1 fruit fly cellular context compared by ENCODE assay signal in the genomic region with DNA sequence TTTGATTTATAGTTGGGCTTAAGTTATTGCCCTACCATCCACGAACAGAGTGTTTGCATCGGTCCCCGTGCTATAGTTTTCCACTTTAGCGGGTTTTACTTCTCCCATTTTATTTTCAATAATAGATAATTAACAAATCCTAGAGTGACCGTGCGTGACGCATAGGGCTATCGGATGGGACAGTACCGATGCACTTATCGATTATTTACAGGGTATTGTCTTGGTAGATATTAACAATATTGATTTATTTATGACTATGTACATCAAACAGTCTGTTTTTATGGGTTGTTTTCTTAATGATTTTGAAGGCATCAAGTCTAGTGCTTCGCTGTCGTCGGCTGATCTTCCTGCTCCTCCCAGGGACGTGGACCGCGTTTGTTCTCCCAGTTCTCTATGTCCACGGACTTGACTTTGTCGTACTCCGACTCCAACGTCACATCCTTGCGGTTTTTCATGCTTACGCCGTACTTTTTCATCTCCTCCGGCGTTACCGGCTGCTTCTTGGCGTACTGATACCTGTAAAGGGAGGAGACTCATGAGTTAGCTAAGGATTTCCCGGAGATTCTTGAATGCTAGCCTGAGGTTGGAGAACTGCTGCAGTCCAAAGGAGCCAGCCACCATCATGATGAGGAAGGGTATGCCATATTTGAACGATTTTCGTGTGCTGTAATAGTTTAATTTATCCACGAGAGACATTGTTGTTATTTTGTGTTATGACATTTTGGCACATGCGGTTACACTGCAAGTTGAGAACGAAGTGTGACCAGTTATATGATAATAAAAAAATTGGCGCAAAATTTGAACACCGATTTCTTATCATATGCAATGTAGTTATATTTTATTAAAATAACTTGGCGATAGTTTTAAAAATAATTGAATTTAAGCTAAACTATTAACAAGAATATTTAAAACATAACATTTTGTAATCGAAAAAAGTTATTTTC.
TF ChIP-seq lines count a peak whose summit lies in the region.

A gene (minus strand): TSS at position 184 of the 944 bp plus-strand sequence.
A gene (plus strand): TSS at position 295 of the 944 bp plus-strand sequence.

TF ChIP-seq in whole organism, embryonic, 481 proteins besides CTCF, POLR2A, EP300 and RAD21 (continued from another document and continues in another):
- TF ChIP-seq Hmx (GFP tag; optimal IDR thresholded peaks at IDR 0.05; lab: Kevin White, UChicago) (no peak), CG32772 (GFP tag; IDR thresholded peaks at IDR 0.05; lab: Robert Waterston, UW) (no peak), pita (GFP tag; optimal IDR thresholded peaks at IDR 0.05; lab: Kevin White, UChicago) (no peak), pros (GFP tag; optimal IDR thresholded peaks at IDR 0.05; lab: Kevin White, UChicago) (no peak), CG1647 (GFP tag; optimal IDR thresholded peaks at IDR 0.05; lab: Kevin White, UChicago) (no peak), ato (GFP tag; IDR thresholded peaks at IDR 0.05; lab: Robert Waterston, UW; ENCODE audit: partially characterized antibody) (peak; percentile 56), CG10959 (GFP tag; IDR thresholded peaks at IDR 0.05; lab: Robert Waterston, UW) (no peak), Chrac-16 (GFP tag; optimal IDR thresholded peaks at IDR 0.05; lab: Kevin White, UChicago) (no peak), bcd (GFP tag; optimal IDR thresholded peaks at IDR 0.05; lab: Kevin White, UChicago) (no peak), CG31441 (GFP tag; IDR thresholded peaks at IDR 0.05; lab: Robert Waterston, UW) (no peak), sim (GFP tag; IDR thresholded peaks at IDR 0.05; lab: Robert Waterston, UW) (no peak), CG11398 (GFP tag; optimal IDR thresholded peaks at IDR 0.05; lab: Kevin White, UChicago) (no peak), CG34422 (GFP tag; IDR thresholded peaks at IDR 0.05; lab: Robert Waterston, UW) (peak; percentile 29; the same call in 1 of the 3 replicates), CG14710 (tag; optimal IDR thresholded peaks at IDR 0.05; lab: Kevin White, UChicago) (peak; percentile 19), CG12155 (GFP tag; optimal IDR thresholded peaks at IDR 0.05; lab: Kevin White, UChicago) (no peak), fd64A (GFP tag; optimal IDR thresholded peaks at IDR 0.05; lab: Kevin White, UChicago) (no peak), sima (GFP tag; optimal IDR thresholded peaks at IDR 0.05; lab: Kevin White, UChicago) (no peak), NFAT (GFP tag; IDR thresholded peaks at IDR 0.05; lab: Robert Waterston, UW) (no peak), al (GFP tag; IDR thresholded peaks at IDR 0.05; lab: Robert Waterston, UW) (no peak), klu (GFP tag; IDR thresholded peaks at IDR 0.05; lab: Robert Waterston, UW) (no peak), Gsc (GFP tag; IDR thresholded peaks at IDR 0.05; lab: Robert Waterston, UW) (no peak), gcm (GFP tag; optimal IDR thresholded peaks at IDR 0.05; lab: Kevin White, UChicago) (no peak), CG10543 (GFP tag; optimal IDR thresholded peaks at IDR 0.05; lab: Kevin White, UChicago) (no peak), dm (GFP tag; optimal IDR thresholded peaks at IDR 0.05; lab: Kevin White, UChicago) (no peak), Fer3 (tag; optimal IDR thresholded peaks at IDR 0.05; lab: Kevin White, UChicago) (no peak), CG18011 (GFP tag; optimal IDR thresholded peaks at IDR 0.05; lab: Kevin White, UChicago) (no peak), gem (tag; optimal IDR thresholded peaks at IDR 0.05; lab: Kevin White, UChicago) (no peak), ssp (GFP tag; IDR thresholded peaks at IDR 0.05; lab: Robert Waterston, UW) (no peak), CG3065 (GFP tag; optimal IDR thresholded peaks at IDR 0.05; lab: Kevin White, UChicago) (no peak), Rx (GFP tag; IDR thresholded peaks at IDR 0.05; lab: Robert Waterston, UW) (no peak), CG7963 (GFP tag; IDR thresholded peaks at IDR 0.05; lab: Robert Waterston, UW; ENCODE audit: partially characterized antibody) (peak; percentile 48; the same call in 2 of the 3 replicates), HLHmδ (GFP tag; optimal IDR thresholded peaks at IDR 0.05; lab: Kevin White, UChicago) (no peak), aop (GFP tag; IDR thresholded peaks at IDR 0.05; lab: Robert Waterston, UW) (no peak), CG8359 (GFP tag; optimal IDR thresholded peaks at IDR 0.05; lab: Kevin White, UChicago; ENCODE audit: borderline replicate concordance) (no peak), sc (optimal IDR thresholded peaks at IDR 0.05; lab: Kevin White, UChicago) (no peak), sc (GFP tag; optimal IDR thresholded peaks at IDR 0.05; lab: Kevin White, UChicago) (no peak), CG17568 (GFP tag; optimal IDR thresholded peaks at IDR 0.05; lab: Kevin White, UChicago) (no peak), CG14860 (GFP tag; IDR thresholded peaks at IDR 0.05; lab: Robert Waterston, UW; ENCODE audit: partially characterized antibody) (peak; percentile 53; the same call in 2 of the 3 replicates), CG1024 (GFP tag; IDR thresholded peaks at IDR 0.05; lab: Robert Waterston, UW) (no peak), CG10431 (GFP tag; optimal IDR thresholded peaks at IDR 0.05; lab: Kevin White, UChicago) (no peak), cg (GFP tag; optimal IDR thresholded peaks at IDR 0.05; lab: Kevin White, UChicago) (no peak), bigmax (GFP tag; optimal IDR thresholded peaks at IDR 0.05; lab: Kevin White, UChicago) (no peak), Nf-YC (tag; optimal IDR thresholded peaks at IDR 0.05; lab: Kevin White, UChicago) (no peak), CG9817 (tag; optimal IDR thresholded peaks at IDR 0.05; lab: Kevin White, UChicago) (no peak), Hr78 (GFP tag; optimal IDR thresholded peaks at IDR 0.05; lab: Kevin White, UChicago) (no peak), exex (tag; optimal IDR thresholded peaks at IDR 0.05; lab: Kevin White, UChicago) (peak; percentile 45), vfl (GFP tag; optimal IDR thresholded peaks at IDR 0.05; lab: Kevin White, UChicago) (no peak), Atf6 (GFP tag; IDR thresholded peaks at IDR 0.05; lab: Robert Waterston, UW) (no peak), slou (GFP tag; optimal IDR thresholded peaks at IDR 0.05; lab: Kevin White, UChicago) (no peak), Ptx1 (GFP tag; IDR thresholded peaks at IDR 0.05; lab: Robert Waterston, UW) (no peak), sob (GFP tag; IDR thresholded peaks at IDR 0.05; lab: Robert Waterston, UW) (no peak), E2f2 (GFP tag; IDR thresholded peaks at IDR 0.05; lab: Robert Waterston, UW) (peak; percentile 91), Hr51 (GFP tag; optimal IDR thresholded peaks at IDR 0.05; lab: Kevin White, UChicago) (no peak), zf30C (GFP tag; optimal IDR thresholded peaks at IDR 0.05; lab: Kevin White, UChicago) (no peak), cwo (GFP tag; optimal IDR thresholded peaks at IDR 0.05; lab: Kevin White, UChicago) (no peak), onecut (GFP tag; IDR thresholded peaks at IDR 0.05; lab: Robert Waterston, UW) (peak; percentile 84), CG7556 (GFP tag; optimal IDR thresholded peaks at IDR 0.05; lab: Kevin White, UChicago) (no peak), CG13775 (GFP tag; optimal IDR thresholded peaks at IDR 0.05; lab: Kevin White, UChicago) (peak; percentile 23), MESR4 (GFP tag; optimal IDR thresholded peaks at IDR 0.05; lab: Kevin White, UChicago) (peak; percentile 49), rib (GFP tag; IDR thresholded peaks at IDR 0.05; lab: Robert Waterston, UW) (no peak), fru (optimal IDR thresholded peaks at IDR 0.05; lab: Kevin White, UChicago) (no peak), otp (GFP tag; IDR thresholded peaks at IDR 0.05; lab: Robert Waterston, UW) (no peak), CG14050 (GFP tag; IDR thresholded peaks at IDR 0.05; lab: Robert Waterston, UW) (no peak), CG3281 (GFP tag; optimal IDR thresholded peaks at IDR 0.05; lab: Kevin White, UChicago) (no peak), CG16863 (GFP tag; optimal IDR thresholded peaks at IDR 0.05; lab: Kevin White, UChicago) (no peak), tna (GFP tag; IDR thresholded peaks at IDR 0.05; lab: Robert Waterston, UW; ENCODE audit: partially characterized antibody) (peak; percentile 58), NK7.1 (GFP tag; optimal IDR thresholded peaks at IDR 0.05; lab: Kevin White, UChicago) (no peak), Atf3 (GFP tag; optimal IDR thresholded peaks at IDR 0.05; lab: Kevin White, UChicago) (no peak), Asciz (GFP tag; optimal IDR thresholded peaks at IDR 0.05; lab: Kevin White, UChicago) (no peak), CG17361 (GFP tag; IDR thresholded peaks at IDR 0.05; lab: Robert Waterston, UW) (0 out of 3 replicates have a peak, but pooled peaks have one; percentile 10), CG4707 (GFP tag; optimal IDR thresholded peaks at IDR 0.05; lab: Kevin White, UChicago) (no peak), stwl (tag; optimal IDR thresholded peaks at IDR 0.05; lab: Kevin White, UChicago) (peak; percentile 19), ac (GFP tag; optimal IDR thresholded peaks at IDR 0.05; lab: Kevin White, UChicago) (no peak), unpg (GFP tag; optimal IDR thresholded peaks at IDR 0.05; lab: Kevin White, UChicago) (no peak), pfk (GFP tag; optimal IDR thresholded peaks at IDR 0.05; lab: Kevin White, UChicago) (no peak), pb (GFP tag; optimal IDR thresholded peaks at IDR 0.05; lab: Kevin White, UChicago) (no peak), CG6683 (GFP tag; optimal IDR thresholded peaks at IDR 0.05; lab: Kevin White, UChicago) (no peak), chif (GFP tag; optimal IDR thresholded peaks at IDR 0.05; lab: Kevin White, UChicago) (no peak), cad (GFP tag; optimal IDR thresholded peaks at IDR 0.05; lab: Kevin White, UChicago) (peak; percentile 55), zfh2 (GFP tag; optimal IDR thresholded peaks at IDR 0.05; lab: Kevin White, UChicago) (no peak), CG18262 (tag; optimal IDR thresholded peaks at IDR 0.05; lab: Kevin White, UChicago) (no peak), CG6854 (GFP tag; optimal IDR thresholded peaks at IDR 0.05; lab: Kevin White, UChicago) (no peak), bowl (GFP tag; IDR thresholded peaks at IDR 0.05; lab: Robert Waterston, UW) (no peak), CG6654 (GFP tag; optimal IDR thresholded peaks at IDR 0.05; lab: Kevin White, UChicago) (no peak), H15 (GFP tag; IDR thresholded peaks at IDR 0.05; lab: Robert Waterston, UW) (no peak), CG11723 (GFP tag; optimal IDR thresholded peaks at IDR 0.05; lab: Kevin White, UChicago) (no peak), CkIIα-i1 (GFP tag; IDR thresholded peaks at IDR 0.05; lab: Robert Waterston, UW) (no peak), Lpt (GFP tag; optimal IDR thresholded peaks at IDR 0.05; lab: Kevin White, UChicago) (no peak), HHEX (GFP tag; optimal IDR thresholded peaks at IDR 0.05; lab: Kevin White, UChicago) (no peak), Bgb (GFP tag; IDR thresholded peaks at IDR 0.05; lab: Robert Waterston, UW; ENCODE audit: partially characterized antibody) (peak; percentile 71), vnd (GFP tag; IDR thresholded peaks at IDR 0.05; lab: Robert Waterston, UW; ENCODE audit: partially characterized antibody) (peak; percentile 57; the same call in 1 of the 3 replicates), Myb (GFP tag; optimal IDR thresholded peaks at IDR 0.05; lab: Kevin White, UChicago) (no peak), chn (GFP tag; optimal IDR thresholded peaks at IDR 0.05; lab: Kevin White, UChicago) (no peak), CG2202 (tag; optimal IDR thresholded peaks at IDR 0.05; lab: Kevin White, UChicago) (no peak), en (GFP tag; optimal IDR thresholded peaks at IDR 0.05; lab: Kevin White, UChicago) (no peak), Max (GFP tag; optimal IDR thresholded peaks at IDR 0.05; lab: Kevin White, UChicago) (no peak), repo (GFP tag; optimal IDR thresholded peaks at IDR 0.05; lab: Kevin White, UChicago) (no peak), gce (GFP tag; IDR thresholded peaks at IDR 0.05; lab: Robert Waterston, UW) (no peak), CG3726 (GFP tag; IDR thresholded peaks at IDR 0.05; lab: Robert Waterston, UW) (no peak), knrl (GFP tag; IDR thresholded peaks at IDR 0.05; lab: Robert Waterston, UW; ENCODE audit: partially characterized antibody) (peak; percentile 66; the same call in 2 of the 3 replicates), NC2α (GFP tag; optimal IDR thresholded peaks at IDR 0.05; lab: Kevin White, UChicago) (no peak), Dad (GFP tag; optimal IDR thresholded peaks at IDR 0.05; lab: Kevin White, UChicago) (peak; percentile 16), esg (GFP tag; conservative IDR thresholded peaks at IDR 0.05; lab: Robert Waterston, UW) (no peak), unc-4 (GFP tag; IDR thresholded peaks at IDR 0.05; lab: Robert Waterston, UW; ENCODE audit: partially characterized antibody) (peak; percentile 70), CG8944 (GFP tag; optimal IDR thresholded peaks at IDR 0.05; lab: Kevin White, UChicago) (no peak), CG18476 (GFP tag; optimal IDR thresholded peaks at IDR 0.05; lab: Kevin White, UChicago) (no peak), Sin3A (optimal IDR thresholded peaks at IDR 0.05; lab: Kevin White, UChicago) (peak; percentile 50), Nf-YB (GFP tag; optimal IDR thresholded peaks at IDR 0.05; lab: Kevin White, UChicago) (no peak), MTF-1 (GFP tag; optimal IDR thresholded peaks at IDR 0.05; lab: Kevin White, UChicago; ENCODE audit: borderline replicate concordance) (no peak), CG17612 (GFP tag; IDR thresholded peaks at IDR 0.05; lab: Robert Waterston, UW) (no peak), CG16815 (GFP tag; optimal IDR thresholded peaks at IDR 0.05; lab: Kevin White, UChicago) (no peak), Lhr (GFP tag; optimal IDR thresholded peaks at IDR 0.05; lab: Kevin White, UChicago) (no peak), CG43689 (GFP tag; IDR thresholded peaks at IDR 0.05; lab: Robert Waterston, UW) (no peak), CG12071 (GFP tag; optimal IDR thresholded peaks at IDR 0.05; lab: Kevin White, UChicago) (no peak), CG6791 (GFP tag; IDR thresholded peaks at IDR 0.05; lab: Robert Waterston, UW; ENCODE audit: partially characterized antibody) (peak; percentile 61), Ssrp (tag; optimal IDR thresholded peaks at IDR 0.05; lab: Kevin White, UChicago) (no peak), TFAM (GFP tag; optimal IDR thresholded peaks at IDR 0.05; lab: Kevin White, UChicago) (no peak), CG9609 (GFP tag; optimal IDR thresholded peaks at IDR 0.05; lab: Kevin White, UChicago) (no peak), ci (GFP tag; IDR thresholded peaks at IDR 0.05; lab: Robert Waterston, UW) (0 out of 3 replicates have a peak, but pooled peaks have one; percentile 36), wor (GFP tag; IDR thresholded peaks at IDR 0.05; lab: Robert Waterston, UW) (no peak), ind (GFP tag; optimal IDR thresholded peaks at IDR 0.05; lab: Kevin White, UChicago) (no peak), bab2 (GFP tag; optimal IDR thresholded peaks at IDR 0.05; lab: Kevin White, UChicago) (no peak), bsh (GFP tag; optimal IDR thresholded peaks at IDR 0.05; lab: Kevin White, UChicago) (no peak)
